Fruit fly (Drosophila melanogaster) whole organism, embryonic: Measurements from ENCODE around the gene Pop5.

Experiments used
- Asciz ChIP-seq: fragments of 200-800 bp; sonication (Bioruptor generic); optimal IDR thresholded peaks from 2 replicates; lab custom pipeline; 2017; ENCODE audit warnings: missing biosample characterization, mild to moderate bottlenecking, missing genetic modification characterization, missing genetic modification reagents
- Atf-2 ChIP-seq: fragments of 200-800 bp; sonication (Bioruptor generic); optimal IDR thresholded peaks from 2 replicates; lab custom pipeline; 2016; ENCODE audit warnings: missing biosample characterization, missing genetic modification characterization
- BtbVII ChIP-seq: fragments of 200-800 bp; sonication (Bioruptor generic); optimal IDR thresholded peaks from 3 replicates; lab custom pipeline; 2017; ENCODE audit warnings: missing biosample characterization, mild to moderate bottlenecking, missing genetic modification characterization
- CG10209 ChIP-seq: fragments of 200-800 bp; sonication (Bioruptor generic); optimal IDR thresholded peaks from 3 replicates; lab custom pipeline; 2017; ENCODE audit warnings: missing biosample characterization, mild to moderate bottlenecking, missing genetic modification characterization, missing genetic modification reagents
- CG10267 ChIP-seq: fragments of 200-800 bp; sonication (Bioruptor generic); optimal IDR thresholded peaks from 2 replicates; lab custom pipeline; 2018; ENCODE audit warnings: missing biosample characterization, mild to moderate bottlenecking, missing genetic modification characterization, moderate library complexity
- CG10543 ChIP-seq: fragments of 200-800 bp; sonication (Bioruptor generic); optimal IDR thresholded peaks from 3 replicates; lab custom pipeline; 2017; ENCODE audit warnings: missing biosample characterization, mild to moderate bottlenecking, missing genetic modification characterization, moderate library complexity
- CG11085 ChIP-seq: fragments of 200-800 bp; sonication (Bioruptor generic); IDR thresholded peaks from 2 replicates; pipeline ENCODE4 v1.3.6; 2022; ENCODE audit warnings: missing biosample characterization, missing genetic modification characterization
- CG11456 ChIP-seq: fragments of 200-800 bp; sonication (Bioruptor generic); IDR thresholded peaks from 3 replicates; pipeline ENCODE4 v1.3.6; 2022; ENCODE audit warnings: missing biosample characterization, missing genetic modification characterization
- CG11696 ChIP-seq: fragments of 200-800 bp; sonication (Bioruptor generic); IDR thresholded peaks from 2 replicates; pipeline ENCODE4 v1.3.6; 2022; ENCODE audit warnings: missing biosample characterization, missing genetic modification characterization
- CG15601 ChIP-seq: fragments of 200-800 bp; sonication (Bioruptor generic); optimal IDR thresholded peaks from 3 replicates; lab custom pipeline; 2019; ENCODE audit warnings: missing biosample characterization, mild to moderate bottlenecking, missing genetic modification characterization, moderate library complexity
- CG16863 ChIP-seq: fragments of 200-800 bp; sonication (Bioruptor generic); optimal IDR thresholded peaks from 3 replicates; lab custom pipeline; 2016; ENCODE audit warnings: missing biosample characterization, missing genetic modification characterization
- CG2199 ChIP-seq: fragments of 200-800 bp; sonication (Bioruptor generic); IDR thresholded peaks from 3 replicates; pipeline ENCODE4 v1.3.6; 2022; ENCODE audit warnings: missing biosample characterization, missing genetic modification characterization
- CG2875 ChIP-seq: fragments of 200-800 bp; sonication (Bioruptor generic); optimal IDR thresholded peaks from 2 replicates; lab custom pipeline; 2017; ENCODE audit warnings: missing biosample characterization, mild to moderate bottlenecking, missing genetic modification characterization, missing genetic modification reagents
- CG3163 ChIP-seq: fragments of 200-800 bp; sonication (Bioruptor generic); optimal IDR thresholded peaks from 3 replicates; lab custom pipeline; 2016; ENCODE audit warnings: missing biosample characterization, missing genetic modification characterization
- CG32532 ChIP-seq: fragments of 200-800 bp; sonication (Bioruptor generic); IDR thresholded peaks from 2 replicates; pipeline ENCODE4 v1.3.6; 2022; ENCODE audit warnings: missing biosample characterization, missing genetic modification characterization
- CG3995 ChIP-seq: fragments of 200-800 bp; sonication (Bioruptor generic); optimal IDR thresholded peaks from 3 replicates; lab custom pipeline; 2016; ENCODE audit warnings: missing biosample characterization, missing genetic modification characterization
- CG5953 ChIP-seq: fragments of 200-800 bp; sonication (Bioruptor generic); IDR thresholded peaks from 2 replicates; pipeline ENCODE4 v1.3.6; 2022; ENCODE audit warnings: missing biosample characterization, missing genetic modification characterization
- CG8765 ChIP-seq: fragments of 200-800 bp; sonication (Bioruptor generic); IDR thresholded peaks from 2 replicates; pipeline ENCODE4 v1.3.6; 2022; ENCODE audit warnings: missing biosample characterization, missing genetic modification characterization
- D19A ChIP-seq: fragments of 200-800 bp; optimal IDR thresholded peaks from 3 replicates; lab custom pipeline; 2019; ENCODE audit warnings: missing biosample characterization, mild to moderate bottlenecking, missing genetic modification characterization, moderate library complexity
- Dll ChIP-seq: fragments of 200-800 bp; sonication (Bioruptor generic); IDR thresholded peaks from 4 replicates; pipeline ENCODE4 v1.3.6; 2022; ENCODE audit warnings: missing biosample characterization, missing genetic modification characterization; ENCODE audit not compliant: partially characterized antibody
- Eip74EF ChIP-seq, 2 experiments: fragments of 200-800 bp in 1 of 2; fragments of >200 bp in 1 of 2; sonication (Bioruptor generic) in 1 of 2; optimal IDR thresholded peaks; 2 replicates each; lab custom pipeline; 2017 to 2019; ENCODE audit warnings: missing biosample characterization in 2 of 2, missing genetic modification characterization in 2 of 2, mild to moderate bottlenecking in 1 of 2, moderate library complexity in 1 of 2
- HLH4C ChIP-seq: fragments of 200-800 bp; sonication (Bioruptor generic); IDR thresholded peaks from 3 replicates; pipeline ENCODE4 v1.3.6; 2022; ENCODE audit warnings: missing biosample characterization, missing genetic modification characterization; ENCODE audit not compliant: partially characterized antibody
- MBD-R2 ChIP-seq: fragments of 200-800 bp; sonication (Bioruptor generic); IDR thresholded peaks from 2 replicates; pipeline ENCODE4 v1.3.6; 2022; ENCODE audit warnings: missing biosample characterization, missing genetic modification characterization
- Mad ChIP-seq: fragments of 200-800 bp; sonication (Bioruptor generic); optimal IDR thresholded peaks from 2 replicates; lab custom pipeline; 2016; ENCODE audit warnings: missing biosample characterization, missing genetic modification characterization
- Med ChIP-seq: fragments of 200-800 bp; sonication (Bioruptor generic); peaks from one replicate; lab custom pipeline; 2016; ENCODE audit warnings: missing biosample characterization, missing genetic modification characterization, mild to moderate bottlenecking, inconsistent platforms, moderate library complexity
- NFAT ChIP-seq: fragments of 200-800 bp; sonication (Bioruptor generic); IDR thresholded peaks from 2 replicates; pipeline ENCODE4 v1.3.6; 2022; ENCODE audit warnings: missing biosample characterization, missing genetic modification characterization
- Opbp ChIP-seq: fragments of 200-800 bp; sonication (Bioruptor generic); IDR thresholded peaks from 3 replicates; pipeline ENCODE4 v1.3.6; 2022; ENCODE audit warnings: missing biosample characterization, missing genetic modification characterization; ENCODE audit not compliant: partially characterized antibody
- Vsx1 ChIP-seq: fragments of 200-800 bp; sonication (Bioruptor generic); optimal IDR thresholded peaks from 2 replicates; lab custom pipeline; 2017; ENCODE audit warnings: missing biosample characterization, mild to moderate bottlenecking, missing genetic modification characterization, missing genetic modification reagents
- YL-1 ChIP-seq: fragments of 200-800 bp; sonication (Bioruptor generic); optimal IDR thresholded peaks from 3 replicates; lab custom pipeline; 2017; ENCODE audit warnings: missing biosample characterization, mild to moderate bottlenecking, missing genetic modification characterization
- al ChIP-seq: fragments of 200-800 bp; sonication (Bioruptor generic); IDR thresholded peaks from 2 replicates; pipeline ENCODE4 v1.3.6; 2022; ENCODE audit warnings: missing biosample characterization, missing genetic modification characterization
- br ChIP-seq: fragments of >200 bp; optimal IDR thresholded peaks from 2 replicates; lab custom pipeline; 2017
- crol ChIP-seq: fragments of 200-800 bp; sonication (Bioruptor generic); IDR thresholded peaks from 2 replicates; pipeline ENCODE4 v1.3.6; 2022; ENCODE audit warnings: missing biosample characterization, missing genetic modification characterization
- esg ChIP-seq: fragments of 200-800 bp; sonication (Bioruptor generic); conservative IDR thresholded peaks from 2 replicates; pipeline ENCODE4 v1.3.6; 2022; ENCODE audit warnings: missing biosample characterization, missing genetic modification characterization
- gsb ChIP-seq: fragments of 200-800 bp; sonication (Bioruptor generic); IDR thresholded peaks from 2 replicates; pipeline ENCODE4 v1.3.6; 2022; ENCODE audit warnings: missing biosample characterization, missing genetic modification characterization
- klu ChIP-seq: fragments of 200-800 bp; sonication (Bioruptor generic); IDR thresholded peaks from 2 replicates; pipeline ENCODE4 v1.3.6; 2022; ENCODE audit warnings: missing biosample characterization, missing genetic modification characterization
- onecut ChIP-seq: fragments of 200-800 bp; sonication (Bioruptor generic); IDR thresholded peaks from 2 replicates; pipeline ENCODE4 v1.3.6; 2022; ENCODE audit warnings: missing biosample characterization, missing genetic modification characterization
- otp ChIP-seq: fragments of 200-800 bp; sonication (Bioruptor generic); IDR thresholded peaks from 3 replicates; pipeline ENCODE4, ENCODE4 v1.3.6; 2022; ENCODE audit warnings: missing biosample characterization, missing genetic modification characterization
- pnt ChIP-seq: fragments of 200-800 bp; sonication (Bioruptor generic); optimal IDR thresholded peaks from 3 replicates; lab custom pipeline; 2016; ENCODE audit warnings: missing biosample characterization, missing genetic modification characterization
- sens ChIP-seq: fragments of 200-800 bp; sonication (Bioruptor generic); peaks from one replicate; lab custom pipeline; 2016; ENCODE audit warnings: missing biosample characterization, missing genetic modification characterization
- slou ChIP-seq: fragments of 200-800 bp; sonication (Bioruptor generic); optimal IDR thresholded peaks from 3 replicates; lab custom pipeline; 2016; ENCODE audit warnings: missing biosample characterization, missing genetic modification characterization
- sna ChIP-seq: fragments of 200-800 bp; sonication (Bioruptor generic); IDR thresholded peaks from 2 replicates; pipeline ENCODE4 v1.3.6; 2022; ENCODE audit warnings: missing biosample characterization, missing genetic modification characterization; ENCODE audit not compliant: partially characterized antibody
- so ChIP-seq: fragments of 200-800 bp; sonication (Bioruptor generic); IDR thresholded peaks from 3 replicates; pipeline ENCODE4 v1.3.6; 2022; ENCODE audit warnings: missing biosample characterization, missing genetic modification characterization
- sob ChIP-seq: fragments of 200-800 bp; sonication (Bioruptor generic); IDR thresholded peaks from 2 replicates; pipeline ENCODE4 v1.3.6; 2022; ENCODE audit warnings: missing biosample characterization, missing genetic modification characterization
- stwl ChIP-seq: fragments of 200-800 bp; sonication (Bioruptor generic); optimal IDR thresholded peaks from 3 replicates; lab custom pipeline; 2018; ENCODE audit warnings: missing biosample characterization, mild to moderate bottlenecking, missing genetic modification characterization, moderate library complexity
- vvl ChIP-seq: fragments of 200-800 bp; sonication (Bioruptor generic); IDR thresholded peaks from 2 replicates; pipeline ENCODE4 v1.3.6; 2022; ENCODE audit warnings: missing biosample characterization, missing genetic modification characterization
- yki ChIP-seq: fragments of >200 bp; optimal IDR thresholded peaks from 3 replicates; lab custom pipeline; 2018

Pop5 gene

DNA sequence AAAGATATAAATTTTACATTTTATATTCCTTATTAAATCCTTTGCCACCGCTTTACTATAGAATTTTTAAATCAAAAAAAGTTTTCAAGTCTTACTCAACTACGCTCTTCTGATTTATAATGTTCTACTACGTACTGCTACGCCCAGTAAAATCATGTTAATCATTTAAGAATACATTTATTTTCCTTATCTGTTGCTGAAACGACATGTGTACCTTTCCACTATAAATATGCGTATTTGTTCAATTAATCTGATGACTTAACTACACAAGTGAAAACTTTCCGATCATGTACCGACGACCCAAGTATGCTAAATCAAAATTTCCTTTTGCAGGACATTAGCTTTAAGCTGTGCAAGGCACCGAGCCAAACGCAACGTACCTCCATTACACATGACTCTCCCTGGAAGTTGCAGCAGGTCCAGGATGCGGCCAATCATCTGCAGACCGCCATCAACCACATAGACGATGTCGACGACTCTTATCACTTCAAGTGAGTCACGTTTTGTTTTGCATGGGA, 7.6 kb upstream of the Pop5 start (continued):
- peak; percentile 13 for TF ChIP-seq Asciz (GFP tag; lab: Kevin White, UChicago)
- no peak for TF ChIP-seq al (GFP tag; lab: Robert Waterston, UW)
- no peak for TF ChIP-seq D19A (tag; lab: Kevin White, UChicago)
- no peak for TF ChIP-seq CG3163 (GFP tag; lab: Kevin White, UChicago)
- TF ChIP-seq CG2199, result no peak
- no peak for TF ChIP-seq gsb (GFP tag; lab: Robert Waterston, UW)
- TF ChIP-seq Atf-2 (GFP tag; lab: Kevin White, UChicago), result no peak
- TF ChIP-seq Eip74EF (GFP tag; optimal IDR thresholded peaks at IDR 0.05; lab: Kevin White, UChicago), result no peak
- no peak for TF ChIP-seq slou
- no peak for TF ChIP-seq CG2875
- no peak for TF ChIP-seq CG3995
- TF ChIP-seq stwl (tag; lab: Kevin White, UChicago), result no peak
- TF ChIP-seq CG11456 (GFP tag; lab: Robert Waterston, UW), result no peak
- no peak for TF ChIP-seq klu
- no peak for TF ChIP-seq otp (GFP tag; lab: Robert Waterston, UW)
- no peak for TF ChIP-seq CG5953 (GFP tag; lab: Robert Waterston, UW)
- TF ChIP-seq CG32532 (GFP tag; lab: Robert Waterston, UW), result no peak
- no peak for TF ChIP-seq CG16863 (GFP tag; lab: Kevin White, UChicago)
- TF ChIP-seq CG10267, result no peak
- TF ChIP-seq BtbVII (GFP tag; lab: Kevin White, UChicago), result no peak
- no peak for TF ChIP-seq sob (GFP tag; lab: Robert Waterston, UW)
- TF ChIP-seq CG11696, result no peak
- peak; percentile 76 for TF ChIP-seq sens (GFP tag; lab: Kevin White, UChicago)
- no peak for TF ChIP-seq CG8765 (GFP tag; lab: Robert Waterston, UW)
- TF ChIP-seq NFAT (GFP tag; lab: Robert Waterston, UW), result no peak
- TF ChIP-seq Mad (GFP tag; lab: Kevin White, UChicago), result no peak

DNA sequence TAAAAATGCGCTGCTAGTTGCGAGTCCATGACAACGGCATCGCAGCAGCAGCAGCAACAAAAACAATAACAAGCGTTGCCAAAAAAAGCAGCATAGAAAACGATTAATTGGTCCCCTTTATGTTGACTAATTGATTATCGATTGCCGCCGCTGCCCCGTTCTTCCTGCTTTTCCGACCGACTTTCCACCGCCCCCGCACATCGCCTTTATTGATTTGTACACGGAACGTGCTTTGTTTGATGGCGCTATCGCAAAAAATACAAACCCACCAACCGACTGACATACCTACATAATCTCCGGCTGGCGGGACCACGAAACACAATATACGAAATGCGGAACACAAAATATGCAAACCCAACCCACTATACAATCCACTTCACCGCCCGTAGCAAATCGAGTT, 6.6 kb upstream of the Pop5 start:
- TF ChIP-seq CG10209 (no peak), Opbp (GFP tag; lab: Robert Waterston, UW) (0 out of 3 replicates have a peak, but pooled peaks have one; percentile 1), onecut (peak; percentile 96), CG15601 (tag; lab: Kevin White, UChicago) (peak; percentile 49), pnt (no peak), Dll (GFP tag; lab: Robert Waterston, UW) (peak; percentile 48; the same call in 1 of the 4 replicates), crol (peak; percentile 47; the same call in 1 of the 2 replicates), Eip74EF (GFP tag; optimal IDR thresholded peaks at IDR 0.05; lab: Kevin White, UChicago) (peak in 1 of 2 experiments; percentile 14), MBD-R2 (GFP tag; lab: Robert Waterston, UW) (0 out of 2 replicates have a peak, but pooled peaks have one; percentile 9), vvl (GFP tag; lab: Robert Waterston, UW) (0 out of 2 replicates have a peak, but pooled peaks have one; percentile 0), sna (GFP tag; lab: Robert Waterston, UW) (0 out of 2 replicates have a peak, but pooled peaks have one; percentile 10), so (GFP tag; lab: Robert Waterston, UW) (no peak), br (no peak), HLH4C (GFP tag; lab: Robert Waterston, UW) (no peak), CG10543 (GFP tag; lab: Kevin White, UChicago) (peak; percentile 1), yki (lab: Kevin White, UChicago) (no peak), Vsx1 (GFP tag; lab: Kevin White, UChicago) (no peak), YL-1 (GFP tag; lab: Kevin White, UChicago) (peak; percentile 7), esg (no peak), Med (GFP tag; lab: Kevin White, UChicago) (no peak), CG11085 (GFP tag; lab: Robert Waterston, UW) (no peak)
- TF ChIP-seq, all 482 proteins: peak for 11
